Worm (Caenorhabditis elegans) whole organism, young adult: ENCODE results near the gene ZK899.3.

Experiments used
- C17E4.6 ChIP-seq: fragments of 200-800 bp; sonication (Bioruptor generic); IDR thresholded peaks from 2 replicates; pipeline ENCODE4 v1.3.6; 2022; ENCODE audit warnings: missing genetic modification reagents, missing genetic modification characterization, missing compliant biosample characterization
- F10E7.11 ChIP-seq: sonication (generic microtip); optimal IDR thresholded peaks from 2 replicates; lab custom pipeline; 2017; ENCODE audit warnings: mild to moderate bottlenecking, missing genetic modification characterization, moderate library complexity, missing compliant biosample characterization
- F22D6.2 ChIP-seq: sonication (generic microtip); optimal IDR thresholded peaks from 2 replicates; lab custom pipeline; 2016; ENCODE audit warnings: mild to moderate bottlenecking, missing genetic modification characterization, missing compliant biosample characterization
- F57A8.1 ChIP-seq: fragments of 200-800 bp; sonication (Bioruptor generic); optimal IDR thresholded peaks from 2 replicates; lab custom pipeline; 2018; ENCODE audit warnings: mild to moderate bottlenecking, missing genetic modification characterization, moderate library complexity, missing compliant biosample characterization
- K12H6.12 ChIP-seq: fragments of 200-800 bp; sonication (Bioruptor generic); optimal IDR thresholded peaks from 2 replicates; lab custom pipeline; 2018; ENCODE audit warnings: mild to moderate bottlenecking, missing genetic modification characterization, missing compliant biosample characterization
- Y53F4B.3 ChIP-seq: fragments of 200-800 bp; sonication (Bioruptor generic); IDR thresholded peaks from 2 replicates; pipeline ENCODE4 v1.3.6; 2022; ENCODE audit warnings: missing genetic modification reagents, missing genetic modification characterization, missing compliant biosample characterization
- Y53G8AR.9 ChIP-seq: fragments of 200-800 bp; sonication (Bioruptor generic); conservative IDR thresholded peaks from 2 replicates; pipeline ENCODE4 v1.3.6; 2022; ENCODE audit warnings: missing genetic modification reagents, missing genetic modification characterization, missing compliant biosample characterization
- aptf-2 ChIP-seq: fragments of 200-800 bp; sonication (Bioruptor generic); conservative IDR thresholded peaks from 2 replicates; pipeline ENCODE4 v1.3.6; 2022; ENCODE audit warnings: missing genetic modification reagents, missing genetic modification characterization, missing compliant biosample characterization
- atf-7 ChIP-seq: sonication (generic microtip); optimal IDR thresholded peaks from 2 replicates; lab custom pipeline; 2017; ENCODE audit warnings: mild to moderate bottlenecking, missing genetic modification characterization, missing compliant biosample characterization
- attf-3 ChIP-seq: fragments of 200-800 bp; sonication (Bioruptor generic); conservative IDR thresholded peaks from 2 replicates; pipeline ENCODE4 v1.3.6; 2022; ENCODE audit warnings: missing genetic modification reagents, missing genetic modification characterization, missing compliant biosample characterization
- attf-5 ChIP-seq: fragments of 200-800 bp; sonication (Bioruptor generic); optimal IDR thresholded peaks from 2 replicates; lab custom pipeline; 2018; ENCODE audit warnings: mild to moderate bottlenecking, missing genetic modification characterization, missing compliant biosample characterization
- attf-6 ChIP-seq: fragments of 200-800 bp; sonication (Bioruptor generic); IDR thresholded peaks from 2 replicates; pipeline ENCODE4 v1.3.6; 2022; ENCODE audit warnings: missing genetic modification reagents, missing genetic modification characterization, missing compliant biosample characterization
- bed-1 ChIP-seq: fragments of 200-800 bp; sonication (Bioruptor generic); IDR thresholded peaks from 2 replicates; pipeline ENCODE4 v1.3.6; 2022; ENCODE audit warnings: missing genetic modification reagents, missing genetic modification characterization, missing compliant biosample characterization
- ccch-3 ChIP-seq: fragments of 200-800 bp; sonication (Bioruptor generic); optimal IDR thresholded peaks from 2 replicates; lab custom pipeline; 2018; ENCODE audit warnings: mild to moderate bottlenecking, missing genetic modification characterization, missing compliant biosample characterization
- ceh-58 ChIP-seq: fragments of 200-800 bp; sonication (Bioruptor generic); IDR thresholded peaks from 2 replicates; pipeline ENCODE4 v1.3.6; 2022; ENCODE audit warnings: missing genetic modification characterization, missing compliant biosample characterization
- chd-7 ChIP-seq: sonication (generic microtip); optimal IDR thresholded peaks from 2 replicates; lab custom pipeline; 2016; ENCODE audit warnings: mild to moderate bottlenecking, missing genetic modification characterization, moderate library complexity, missing compliant biosample characterization
- dpff-1 ChIP-seq: sonication (generic microtip); optimal IDR thresholded peaks from 2 replicates; lab custom pipeline; 2017; ENCODE audit warnings: mild to moderate bottlenecking, missing genetic modification characterization, missing compliant biosample characterization
- fkh-3 ChIP-seq: sonication (generic microtip); optimal IDR thresholded peaks from 2 replicates; lab custom pipeline; 2016; ENCODE audit warnings: mild to moderate bottlenecking, missing genetic modification characterization, missing compliant biosample characterization
- him-1 ChIP-seq: sonication (generic microtip); optimal IDR thresholded peaks from 2 replicates; lab custom pipeline; 2016; ENCODE audit warnings: missing genotype, missing genetic modification reagents, missing genetic modification characterization, missing compliant biosample characterization
- hsf-1 ChIP-seq: fragments of 200-800 bp; sonication (Bioruptor generic); IDR thresholded peaks from 2 replicates; pipeline ENCODE4 v1.3.6; 2022; ENCODE audit warnings: missing genetic modification reagents, missing genetic modification characterization, missing compliant biosample characterization
- let-607 ChIP-seq, 2 experiments: fragments of 200-800 bp in 1 of 2; sonication (Bioruptor generic) in 1 of 2; sonication (generic microtip) in 1 of 2; optimal IDR thresholded peaks; 2 replicates each; lab custom pipeline; 2016 to 2018; ENCODE audit warnings: mild to moderate bottlenecking in 2 of 2, missing compliant biosample characterization in 2 of 2, missing genetic modification characterization in 2 of 2, moderate library complexity in 2 of 2, missing genotype in 1 of 2
- lin-35 ChIP-seq, 3 experiments: fragments of 150-350 bp in 2 of 3; sonication (generic microtip) in 1 of 3; optimal IDR thresholded peaks; 2 replicates each; lab custom pipeline; 2014 to 2018; ENCODE audit warnings: missing biosample characterization in 3 of 3, missing genetic modification characterization in 3 of 3, missing genetic modification reagents in 3 of 3
- lin-40 ChIP-seq: sonication (generic microtip); optimal IDR thresholded peaks from 2 replicates; lab custom pipeline; 2016; ENCODE audit warnings: missing genetic modification characterization, mild to moderate bottlenecking, missing compliant biosample characterization, missing genotype, missing genetic modification reagents
- lir-1 ChIP-seq: fragments of 200-800 bp; sonication (Bioruptor generic); conservative IDR thresholded peaks from 2 replicates; pipeline ENCODE4 v1.3.6; 2022; ENCODE audit warnings: missing genetic modification reagents, missing genetic modification characterization, missing compliant biosample characterization
- lsy-27 ChIP-seq: sonication (generic microtip); optimal IDR thresholded peaks from 2 replicates; lab custom pipeline; 2017; ENCODE audit warnings: missing genetic modification characterization, mild to moderate bottlenecking, missing compliant biosample characterization, antibody characterized with exemption, missing genotype, borderline replicate concordance; ENCODE audit not compliant: insufficient read depth
- madf-3 ChIP-seq: fragments of 200-800 bp; sonication (Bioruptor generic); IDR thresholded peaks from 2 replicates; pipeline ENCODE4 v1.3.6; 2022; ENCODE audit warnings: missing genetic modification reagents, missing genetic modification characterization, missing compliant biosample characterization
- madf-8 ChIP-seq: fragments of 200-800 bp; sonication (Bioruptor generic); conservative IDR thresholded peaks from 2 replicates; pipeline ENCODE4 v1.3.6; 2022; ENCODE audit warnings: missing genetic modification reagents, missing genetic modification characterization, missing compliant biosample characterization
- nhr-80 ChIP-seq: sonication (generic microtip); optimal IDR thresholded peaks from 2 replicates; lab custom pipeline; 2016; ENCODE audit warnings: missing genetic modification characterization, missing compliant biosample characterization
- nhr-90 ChIP-seq: sonication (generic microtip); optimal IDR thresholded peaks from 2 replicates; lab custom pipeline; 2016; ENCODE audit warnings: missing genotype, mild to moderate bottlenecking, missing genetic modification characterization, missing compliant biosample characterization
- repo-1 ChIP-seq: sonication (generic microtip); optimal IDR thresholded peaks from 2 replicates; lab custom pipeline; 2017; ENCODE audit warnings: mild to moderate bottlenecking, missing genetic modification characterization, missing compliant biosample characterization
- sea-2 ChIP-seq: fragments of 200-800 bp; sonication (Bioruptor generic); IDR thresholded peaks from 2 replicates; pipeline ENCODE4 v1.3.6; 2022; ENCODE audit warnings: missing genetic modification characterization, missing compliant biosample characterization
- snpc-1.3 ChIP-seq: sonication (generic microtip); optimal IDR thresholded peaks from 2 replicates; lab custom pipeline; 2017; ENCODE audit warnings: missing genetic modification characterization, mild to moderate bottlenecking, missing compliant biosample characterization, antibody characterized with exemption, moderate library complexity, missing genotype, missing genetic modification reagents; ENCODE audit not compliant: insufficient read depth
- snpc-3.4 ChIP-seq: sonication (generic microtip); optimal IDR thresholded peaks from 2 replicates; lab custom pipeline; 2017; ENCODE audit warnings: missing genetic modification characterization, mild to moderate bottlenecking, missing compliant biosample characterization, antibody characterized with exemption, moderate library complexity, missing genotype, missing genetic modification reagents
- snpc-4 ChIP-seq, 5 experiments: fragments of 150-350 bp in 1 of 5; sonication (generic microtip) in 4 of 5; optimal IDR thresholded peaks; 2 replicates each; lab custom pipeline; 2014 to 2018; ENCODE audit warnings: missing genetic modification characterization in 5 of 5, missing biosample characterization in 3 of 5, antibody characterized with exemption in 2 of 5, mild to moderate bottlenecking in 2 of 5, missing compliant biosample characterization in 2 of 5, missing genotype in 2 of 5, moderate library complexity in 2 of 5, missing genetic modification reagents in 1 of 5
- tbx-9 ChIP-seq: sonication (generic microtip); optimal IDR thresholded peaks from 2 replicates; lab custom pipeline; 2016; ENCODE audit warnings: borderline replicate concordance, missing genetic modification characterization, inconsistent platforms, missing compliant biosample characterization
- zfh-2 ChIP-seq: fragments of 200-800 bp; sonication (Bioruptor generic); conservative IDR thresholded peaks from 2 replicates; pipeline ENCODE4 v1.3.6; 2022; ENCODE audit warnings: missing genetic modification reagents, missing genetic modification characterization, missing compliant biosample characterization
- ztf-22 ChIP-seq: fragments of 200-800 bp; sonication (Bioruptor generic); optimal IDR thresholded peaks from 2 replicates; lab custom pipeline; 2018; ENCODE audit warnings: mild to moderate bottlenecking, missing genetic modification characterization, moderate library complexity, missing compliant biosample characterization
- ztf-26 ChIP-seq: sonication (generic microtip); optimal IDR thresholded peaks from 2 replicates; lab custom pipeline; 2017; ENCODE audit warnings: missing genetic modification characterization, missing compliant biosample characterization

The ZK899.3 gene

DNA sequence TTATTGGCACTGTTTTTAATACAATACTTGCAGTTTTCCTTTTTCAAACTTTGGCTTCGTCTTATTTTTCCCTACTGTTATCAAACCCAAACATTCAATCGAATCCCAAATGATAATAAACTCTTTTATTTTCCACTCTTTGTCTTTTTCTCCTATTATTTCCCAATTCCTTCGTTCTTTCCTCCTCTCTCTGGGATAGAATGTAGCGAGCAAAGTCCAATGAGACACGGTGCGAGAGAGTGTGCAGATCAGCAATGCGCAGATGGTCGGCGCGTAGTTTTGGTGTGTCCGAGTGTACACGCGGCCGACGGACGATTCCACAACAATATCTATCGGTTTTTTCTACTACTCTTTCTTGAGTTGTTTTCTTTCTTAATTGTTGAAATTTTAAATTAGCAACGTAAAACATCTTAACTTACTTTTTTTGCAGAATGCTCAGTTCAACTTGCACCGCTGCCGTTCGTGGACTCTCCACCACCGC, 21.9 kb upstream of the ZK899.3 start, which contains the start of gene B0272.3 (continued):
- TF ChIP-seq attf-6 (GFP tag; lab: Robert Waterston, UW) (no peak), attf-5 (GFP tag; lab: Kevin White, UChicago) (peak; percentile 6), K12H6.12 (tag; lab: Kevin White, UChicago) (no peak), him-1 (tag; lab: Kevin White, UChicago) (no peak), aptf-2 (no peak), hsf-1 (GFP tag; lab: Robert Waterston, UW) (no peak), Y53F4B.3 (GFP tag; lab: Robert Waterston, UW) (no peak), fkh-3 (tag; lab: Kevin White, UChicago) (no peak), F22D6.2 (tag; lab: Kevin White, UChicago) (no peak), ceh-58 (GFP tag; lab: Robert Waterston, UW) (no peak), madf-8 (no peak), chd-7 (tag; lab: Kevin White, UChicago) (peak; percentile 46), sea-2 (GFP tag; lab: Robert Waterston, UW) (no peak), F10E7.11 (no peak), lsy-27 (tag; lab: Kevin White, UChicago) (no peak), nhr-80 (tag; lab: Kevin White, UChicago) (peak; percentile 79), repo-1 (no peak), F57A8.1 (GFP tag; lab: Kevin White, UChicago) (no peak), snpc-4 (GFP tag; optimal IDR thresholded peaks at IDR 0.05; lab: Kevin White, UChicago) (no peak), snpc-4 (tag; optimal IDR thresholded peaks at IDR 0.05; lab: Kevin White, UChicago) (peak in 3 of 4 experiments; percentile 31 to 50 (median 41)), lin-40 (peak; percentile 48), madf-3 (GFP tag; lab: Robert Waterston, UW) (no peak), ccch-3 (GFP tag; lab: Kevin White, UChicago) (no peak), ztf-26 (tag; lab: Kevin White, UChicago) (no peak), attf-3 (GFP tag; lab: Robert Waterston, UW) (no peak), lin-35 (GFP tag; optimal IDR thresholded peaks at IDR 0.05; lab: Kevin White, UChicago) (no peak), ztf-22 (no peak), atf-7 (tag; lab: Kevin White, UChicago) (peak; percentile 32), lir-1 (GFP tag; lab: Robert Waterston, UW) (no peak), let-607 (tag; optimal IDR thresholded peaks at IDR 0.05; lab: Kevin White, UChicago) (peak in 1 of 2 experiments; percentile 69), C17E4.6 (no peak), bed-1 (GFP tag; lab: Robert Waterston, UW) (no peak), Y53G8AR.9 (GFP tag; lab: Robert Waterston, UW) (no peak), snpc-3.4 (tag; lab: Kevin White, UChicago) (no peak)

DNA sequence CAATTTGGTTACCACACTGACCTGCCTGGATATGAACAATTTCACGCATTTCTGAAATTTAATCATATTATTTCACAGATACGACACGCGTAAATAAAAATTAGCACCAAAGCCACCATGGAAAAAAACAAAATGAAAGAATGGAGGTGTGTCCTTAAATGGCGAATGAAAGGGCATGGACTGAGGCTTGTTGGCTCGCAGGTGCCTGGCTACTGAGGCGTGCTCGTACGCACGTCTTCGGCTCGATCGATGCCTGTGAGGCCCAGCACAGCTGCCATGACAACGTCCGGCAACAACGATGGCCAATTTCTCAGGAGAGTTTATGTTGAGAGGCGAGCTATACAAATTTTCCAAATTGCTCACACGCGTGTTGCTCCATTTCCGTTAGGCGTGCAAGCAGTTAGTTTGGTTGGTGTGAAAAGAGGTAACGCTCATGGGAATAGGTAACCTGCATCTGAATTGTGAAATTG, 16.1 kb upstream of the ZK899.3 start, which contains the start of gene tbb-4:
Gene tbb-4 (minus strand): TSS at position 51 of the 470 bp plus-strand sequence.
- peak; percentile 63; the same call in 1 of the 2 replicates for TF ChIP-seq zfh-2 (GFP tag; lab: Robert Waterston, UW)
- no peak for TF ChIP-seq snpc-1.3 (tag; lab: Kevin White, UChicago)
- no peak for TF ChIP-seq tbx-9 (tag; lab: Kevin White, UChicago)
- TF ChIP-seq nhr-90 (tag; lab: Kevin White, UChicago) = no peak
- TF ChIP-seq dpff-1 (tag; lab: Kevin White, UChicago) = no peak
- TF ChIP-seq, all 124 proteins: peak for 1
